Fruit fly (Drosophila melanogaster): Measurements from ENCODE around the gene GATAe.
A peak's percentile ranks its signal among the peaks of the same experiment; 100 is the strongest.

Gene GATAe

DNA sequence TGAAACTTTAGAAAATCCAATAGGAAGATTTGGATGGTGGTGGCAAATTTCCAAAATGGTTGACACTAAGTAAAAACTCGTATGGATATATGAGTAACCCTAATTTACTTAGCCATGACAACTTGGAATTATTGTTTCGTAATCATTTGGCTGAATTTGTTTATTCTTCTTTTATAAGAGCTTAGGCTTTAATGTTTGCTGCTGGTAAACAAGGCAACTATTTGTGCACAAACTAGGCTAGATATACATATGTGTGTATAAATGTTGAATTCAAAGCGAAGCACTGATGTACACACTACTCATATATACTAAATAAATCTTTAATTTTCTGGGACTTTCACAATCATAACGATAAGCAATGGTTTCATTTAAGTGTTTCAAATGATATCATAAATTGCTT is 3.0 kb upstream of the GATAe start (continued):
- TF ChIP-seq wek (GFP tag; optimal IDR thresholded peaks at IDR 0.05): peak; percentile 82
- peak; percentile 3 for TF ChIP-seq B-H2 (GFP tag; optimal IDR thresholded peaks at IDR 0.05)
- TF ChIP-seq kni (GFP tag; optimal IDR thresholded peaks at IDR 0.05): peak; percentile 36
- TF ChIP-seq E2f2 (GFP tag; IDR thresholded peaks at IDR 0.05): no peak
- peak; percentile 43 for TF ChIP-seq CG8281 (tag; optimal IDR thresholded peaks at IDR 0.05)
- TF ChIP-seq CG6765 (GFP tag; optimal IDR thresholded peaks at IDR 0.05): peak; percentile 36
- peak; percentile 29 for TF ChIP-seq CG12391 (tag; optimal IDR thresholded peaks at IDR 0.05)
- TF ChIP-seq CG33557 (GFP tag; optimal IDR thresholded peaks at IDR 0.05): peak; percentile 62
- TF ChIP-seq CG17829 (tag; optimal IDR thresholded peaks at IDR 0.05): peak; percentile 0
- TF ChIP-seq CG10431 (GFP tag; optimal IDR thresholded peaks at IDR 0.05): peak; percentile 53
- peak; percentile 33 for TF ChIP-seq CG9817 (tag; optimal IDR thresholded peaks at IDR 0.05)
- TF ChIP-seq gcm (GFP tag; optimal IDR thresholded peaks at IDR 0.05): peak; percentile 33
- peak; percentile 70 for TF ChIP-seq nerfin-1 (tag; optimal IDR thresholded peaks at IDR 0.05)
- TF ChIP-seq CG13424 (tag; optimal IDR thresholded peaks at IDR 0.05): peak; percentile 51
- TF ChIP-seq CG2678 (tag; optimal IDR thresholded peaks at IDR 0.05): peak; percentile 74
- peak; percentile 49 for TF ChIP-seq CG17912 (GFP tag; optimal IDR thresholded peaks at IDR 0.05)
- peak; percentile 29 for TF ChIP-seq slou (GFP tag; optimal IDR thresholded peaks at IDR 0.05)
- no peak for TF ChIP-seq CG4617 (GFP tag; optimal IDR thresholded peaks at IDR 0.05; ENCODE audit: borderline replicate concordance)
- TF ChIP-seq unpg (GFP tag; optimal IDR thresholded peaks at IDR 0.05): peak; percentile 61
- peak; percentile 1 for TF ChIP-seq Hey (tag; optimal IDR thresholded peaks at IDR 0.05)
- TF ChIP-seq CG4424 (GFP tag; optimal IDR thresholded peaks at IDR 0.05): peak; percentile 36
- TF ChIP-seq dmrt11E (tag; optimal IDR thresholded peaks at IDR 0.05): peak; percentile 37
- peak; percentile 44 for TF ChIP-seq schlank (tag; optimal IDR thresholded peaks at IDR 0.05)
- peak; percentile 53 for TF ChIP-seq Vsx1 (GFP tag; optimal IDR thresholded peaks at IDR 0.05)
- TF ChIP-seq fd64A (GFP tag; optimal IDR thresholded peaks at IDR 0.05): peak; percentile 73
- peak; percentile 38 for TF ChIP-seq CG15269 (tag; optimal IDR thresholded peaks at IDR 0.05)
- peak; percentile 58 for TF ChIP-seq Fer1 (GFP tag; optimal IDR thresholded peaks at IDR 0.05)
- TF ChIP-seq yki (optimal IDR thresholded peaks at IDR 0.05): no peak
- no peak for TF ChIP-seq CG1647 (GFP tag; optimal IDR thresholded peaks at IDR 0.05)
- TF ChIP-seq ATbp (GFP tag; optimal IDR thresholded peaks at IDR 0.05): peak; percentile 84
- no peak for TF ChIP-seq CG6689 (GFP tag; IDR thresholded peaks at IDR 0.05)
- TF ChIP-seq CG18619 (GFP tag; optimal IDR thresholded peaks at IDR 0.05): peak; percentile 49
- TF ChIP-seq Atf6 (GFP tag; IDR thresholded peaks at IDR 0.05): no peak
- no peak for TF ChIP-seq shn (GFP tag; optimal IDR thresholded peaks at IDR 0.05)
- TF ChIP-seq CG12659 (GFP tag; optimal IDR thresholded peaks at IDR 0.05): peak; percentile 26
- peak; percentile 44 for TF ChIP-seq CG2202 (tag; optimal IDR thresholded peaks at IDR 0.05)
- no peak for TF ChIP-seq mld (GFP tag; IDR thresholded peaks at IDR 0.05; ENCODE audit: partially characterized antibody)
- TF ChIP-seq BtbVII (GFP tag; optimal IDR thresholded peaks at IDR 0.05): peak; percentile 12
- peak; percentile 8 for TF ChIP-seq ac (GFP tag; optimal IDR thresholded peaks at IDR 0.05)
- TF ChIP-seq Med (GFP tag): peak; percentile 93
- TF ChIP-seq pfk (GFP tag; optimal IDR thresholded peaks at IDR 0.05): peak; percentile 22
- no peak for TF ChIP-seq CG9437 (GFP tag; optimal IDR thresholded peaks at IDR 0.05)
- TF ChIP-seq CG11247 (GFP tag; IDR thresholded peaks at IDR 0.05): no peak
- TF ChIP-seq sqz (GFP tag; optimal IDR thresholded peaks at IDR 0.05): peak; percentile 53
- TF ChIP-seq CG34376 (GFP tag; optimal IDR thresholded peaks at IDR 0.05): no peak
- TF ChIP-seq PHDP (tag; optimal IDR thresholded peaks at IDR 0.05): peak; percentile 63
- TF ChIP-seq CG10462 (GFP tag; optimal IDR thresholded peaks at IDR 0.05): peak; percentile 7
- TF ChIP-seq CG18262 (tag; optimal IDR thresholded peaks at IDR 0.05): peak; percentile 32
- TF ChIP-seq dmrt99B (tag; optimal IDR thresholded peaks at IDR 0.05): peak; percentile 43
- peak; percentile 55 for TF ChIP-seq CG3281 (GFP tag; optimal IDR thresholded peaks at IDR 0.05)

All from whole organism, embryonic.